Fruit fly (Drosophila melanogaster) whole organism, wandering third instar larva: ENCODE data around the gene CG14259.
A peak's percentile ranks its signal among the peaks of the same experiment; 100 is the strongest.

Source experiments
- CG32264 ChIP-seq: fragments of 200-800 bp; sonication (Bioruptor generic); optimal IDR thresholded peaks from 2 replicates; lab custom pipeline; 2016; ENCODE audit warnings: missing biosample characterization, missing genetic modification characterization
- Mio ChIP-seq: sonication (Bioruptor generic); optimal IDR thresholded peaks from 2 replicates; lab custom pipeline; 2016; ENCODE audit warnings: missing biosample characterization, missing genetic modification characterization
- Myc ChIP-seq: fragments of >200 bp; optimal IDR thresholded peaks from 2 replicates; lab custom pipeline; 2017
- OdsH ChIP-seq: fragments of 200-800 bp; sonication (Bioruptor generic); optimal IDR thresholded peaks from 2 replicates; lab custom pipeline; 2016; ENCODE audit warnings: missing biosample characterization, mild to moderate bottlenecking, missing genetic modification characterization
- Sp1 ChIP-seq: fragments of 200-800 bp; sonication (Bioruptor generic); optimal IDR thresholded peaks from 3 replicates; lab custom pipeline; 2019; ENCODE audit warnings: missing biosample characterization, mild to moderate bottlenecking, missing genetic modification characterization, moderate library complexity
- fru ChIP-seq: fragments of 200-800 bp; sonication (Bioruptor generic); optimal IDR thresholded peaks from 3 replicates; lab custom pipeline; 2016; ENCODE audit warnings: missing biosample characterization, mild to moderate bottlenecking, missing genetic modification characterization
- h ChIP-seq: fragments of 200-800 bp; sonication (Bioruptor generic); optimal IDR thresholded peaks from 3 replicates; lab custom pipeline; 2016; ENCODE audit warnings: missing biosample characterization, mild to moderate bottlenecking, missing genetic modification characterization
- psq ChIP-seq: fragments of 200-800 bp; sonication (Bioruptor generic); optimal IDR thresholded peaks from 3 replicates; lab custom pipeline; 2017; ENCODE audit warnings: missing biosample characterization, mild to moderate bottlenecking, missing genetic modification characterization, moderate library complexity
- sv ChIP-seq: fragments of 200-800 bp; sonication (Bioruptor generic); optimal IDR thresholded peaks from 3 replicates; lab custom pipeline; 2016; ENCODE audit warnings: missing biosample characterization, missing genetic modification characterization
- tai ChIP-seq: sonication (Bioruptor generic); optimal IDR thresholded peaks from 2 replicates; lab custom pipeline; 2016; ENCODE audit warnings: missing biosample characterization, missing genetic modification characterization
- usp ChIP-seq: fragments of >200 bp; optimal IDR thresholded peaks from 2 replicates; lab custom pipeline; 2017; ENCODE audit warnings: missing biosample characterization, missing genetic modification characterization

DNA sequence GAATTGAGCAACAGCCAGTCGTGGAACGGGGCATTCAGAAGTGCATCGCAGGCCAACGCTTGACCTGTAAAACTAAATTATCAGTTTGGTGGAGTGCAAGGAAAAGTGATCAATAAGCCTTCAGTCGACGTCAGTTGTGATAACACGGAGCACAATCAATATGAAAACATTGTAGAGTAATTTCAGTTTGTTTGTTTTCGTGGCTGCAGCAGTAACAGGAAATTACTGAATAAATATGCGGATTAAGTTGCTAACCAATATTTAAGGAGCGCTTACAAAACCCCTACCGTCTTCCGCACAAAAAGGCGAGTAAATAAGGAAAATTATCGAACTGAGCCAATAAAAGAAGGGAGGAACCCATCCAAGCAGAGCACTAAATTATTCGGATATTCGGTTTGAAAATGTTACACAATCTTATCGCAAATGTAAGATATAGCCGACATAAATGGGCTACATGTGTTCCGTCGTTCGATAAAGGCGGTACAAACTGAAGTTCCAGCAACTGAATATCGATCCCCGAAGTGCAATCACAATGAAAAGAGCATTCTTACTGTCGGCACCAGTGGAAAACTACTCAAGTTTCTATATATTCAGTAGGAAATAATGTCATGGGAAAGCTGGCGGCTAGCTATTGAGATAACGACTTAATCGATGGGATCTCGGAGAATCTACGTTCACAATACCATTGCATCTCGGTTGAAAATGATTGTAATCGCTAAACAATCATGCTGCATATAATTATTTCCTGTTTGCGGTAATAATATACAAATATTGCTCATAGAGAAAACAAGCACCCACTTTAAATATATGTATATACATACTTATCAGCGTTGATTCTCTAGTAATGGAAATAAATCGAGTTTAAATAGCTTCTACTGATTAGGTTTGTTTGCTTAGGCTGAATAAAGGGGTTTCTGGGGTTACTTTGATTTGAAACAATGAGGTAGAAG is 41.6 kb downstream of the CG14259 start:
- TF ChIP-seq Myc (lab: Kevin White, UChicago) = no peak
- no peak for TF ChIP-seq usp (GFP tag; lab: Kevin White, UChicago)
- TF ChIP-seq CG32264 (GFP tag; lab: Kevin White, UChicago) = no peak
- peak; percentile 30 for TF ChIP-seq psq (GFP tag; lab: Kevin White, UChicago)
- peak; percentile 26 for TF ChIP-seq Sp1
- no peak for TF ChIP-seq sv
- no peak for TF ChIP-seq tai
- TF ChIP-seq fru (GFP tag; lab: Kevin White, UChicago) = peak; percentile 38
- no peak for TF ChIP-seq Mio (GFP tag; lab: Kevin White, UChicago)
- peak; percentile 62 for TF ChIP-seq OdsH
- peak; percentile 36 for TF ChIP-seq h (GFP tag; lab: Kevin White, UChicago)
